Fruit fly (Drosophila melanogaster): ENCODE results near the gene CG3198.

DNA sequence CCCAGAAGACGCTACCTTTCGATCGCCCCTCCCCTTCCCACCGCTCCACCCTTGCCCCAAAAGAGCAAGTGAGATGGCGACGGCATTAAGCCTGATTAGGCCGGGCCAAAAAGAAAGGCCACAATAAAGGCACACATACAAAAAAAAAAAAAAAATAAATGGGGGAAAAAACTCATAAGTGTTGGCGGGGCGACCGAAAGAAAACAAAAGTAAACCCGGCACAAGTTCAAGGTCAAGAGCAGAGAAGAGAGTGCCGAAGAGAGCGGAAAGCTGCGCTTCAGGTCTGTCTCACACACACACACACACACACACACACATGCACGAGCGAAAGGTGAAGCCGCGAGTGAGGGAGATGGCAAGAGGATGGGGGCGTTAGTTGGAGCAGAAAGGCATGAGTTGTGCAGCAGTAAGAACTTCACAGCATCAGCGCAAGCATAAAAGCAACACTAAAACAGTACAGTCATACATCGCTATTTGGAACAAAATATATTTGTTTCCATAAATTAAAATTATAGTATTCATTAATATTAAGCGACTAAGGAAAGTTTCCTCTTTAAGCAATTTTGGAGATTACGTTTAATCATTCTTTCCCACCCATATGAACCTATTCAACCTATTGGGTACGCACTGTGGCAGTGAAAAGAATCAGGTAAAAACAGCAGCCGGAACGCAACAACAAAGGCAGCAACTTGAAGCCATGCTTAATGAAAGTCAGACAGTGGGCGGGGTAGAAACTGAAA, 49.6 kb downstream of the CG3198 start:
- TF ChIP-seq sv (GFP tag; optimal IDR thresholded peaks at IDR 0.05) (no peak), Mio (GFP tag; optimal IDR thresholded peaks at IDR 0.05) (no peak)

Data from whole organism, wandering third instar larva.